Worm (Caenorhabditis elegans): ENCODE data around the gene M176.11.

DNA sequence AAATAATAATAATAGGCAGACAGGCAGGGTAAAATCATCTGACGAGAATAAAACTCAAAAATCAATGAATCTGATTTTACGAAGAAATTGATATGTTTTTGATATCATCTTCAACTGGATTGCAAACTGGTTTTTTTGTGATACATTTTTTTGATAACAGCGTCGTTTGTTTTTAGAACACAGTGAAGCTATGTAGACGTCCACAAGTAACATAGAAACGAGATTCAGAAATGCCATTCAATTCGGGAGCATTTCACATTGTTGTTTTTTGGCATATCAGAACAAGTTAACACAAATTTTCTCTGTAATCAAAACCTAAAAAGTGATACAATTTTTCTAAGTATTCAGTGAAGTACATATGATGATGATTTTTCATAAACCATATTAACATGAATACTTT is 16.2 kb downstream of the M176.11 start, which contains the start of gene chil-13:
- no peak for TF ChIP-seq nhr-237 (tag; optimal IDR thresholded peaks at IDR 0.05)
- TF ChIP-seq sptf-1 (tag; optimal IDR thresholded peaks at IDR 0.05) = no peak

Data from whole organism, mixed stage, embryonic.